Fruit fly (Drosophila melanogaster): Measurements from ENCODE around the gene Sf3b5.

Gene Sf3b5

dm6 chr3R:9014859-9015466 lies at the start of gene Sf3b5, which contains the start of the genes Kcmf1 and CG11986:
Gene Sf3b5, minus strand, starts transcription at chr3R:9015341.
Gene Kcmf1, minus strand, starts transcription at chr3R:9014909.
Gene CG11986, plus strand, starts transcription at chr3R:9015446.
- TF ChIP-seq CG17801 (GFP tag; optimal IDR thresholded peaks at IDR 0.05; ENCODE audit: partially characterized antibody), result no peak

- peak; percentile 52 for TF ChIP-seq CG17801 (GFP tag; optimal IDR thresholded peaks at IDR 0.05; ENCODE audit: partially characterized antibody)
These were observed 49.7 kb upstream of the Sf3b5 start, which contains the start of the genes beag and Ada for dm6 chr3R:9064874-9065273. Gene beag, minus strand, starts transcription at chr3R:9065078. Gene Ada, plus strand, starts transcription at chr3R:9065183.

- TF ChIP-seq CG17801 (GFP tag; optimal IDR thresholded peaks at IDR 0.05; ENCODE audit: partially characterized antibody), result no peak
These were observed 47.6 kb upstream of the Sf3b5 start for dm6 chr3R:9062756-9063155.

- peak; percentile 98 for TF ChIP-seq CG17801 (GFP tag; optimal IDR thresholded peaks at IDR 0.05; ENCODE audit: partially characterized antibody)
These were observed 42.4 kb upstream of the Sf3b5 start for dm6 chr3R:9057398-9058058.

- no peak for TF ChIP-seq CG17801 (GFP tag; optimal IDR thresholded peaks at IDR 0.05; ENCODE audit: partially characterized antibody)
These were observed 41.9 kb upstream of the Sf3b5 start for dm6 chr3R:9057032-9057397.

dm6 chr3R:9056409-9057031 lies 41.4 kb upstream of the Sf3b5 start:
- no peak for TF ChIP-seq CG17801 (GFP tag; optimal IDR thresholded peaks at IDR 0.05; ENCODE audit: partially characterized antibody)

- peak; percentile 94 for TF ChIP-seq CG17801 (GFP tag; optimal IDR thresholded peaks at IDR 0.05; ENCODE audit: partially characterized antibody)
These were observed 40.3 kb upstream of the Sf3b5 start for dm6 chr3R:9055119-9056105.

- TF ChIP-seq CG17801 (GFP tag; optimal IDR thresholded peaks at IDR 0.05; ENCODE audit: partially characterized antibody), result peak; percentile 25
These were observed 39.4 kb upstream of the Sf3b5 start for dm6 chr3R:9054442-9055118.

- no peak for TF ChIP-seq CG17801 (GFP tag; optimal IDR thresholded peaks at IDR 0.05; ENCODE audit: partially characterized antibody)
These were observed 38.8 kb upstream of the Sf3b5 start for dm6 chr3R:9053850-9054441.

- peak; percentile 42 for TF ChIP-seq CG17801 (GFP tag; optimal IDR thresholded peaks at IDR 0.05; ENCODE audit: partially characterized antibody)
These were observed 37.9 kb upstream of the Sf3b5 start for dm6 chr3R:9053021-9053420.

- peak; percentile 51 for TF ChIP-seq CG17801 (GFP tag; optimal IDR thresholded peaks at IDR 0.05; ENCODE audit: partially characterized antibody)
These were observed 37.0 kb upstream of the Sf3b5 start, which contains the start of gene Kdm2 for dm6 chr3R:9051937-9052680. Gene Kdm2, plus strand, starts transcription at chr3R:9052495.

- TF ChIP-seq CG17801 (GFP tag; optimal IDR thresholded peaks at IDR 0.05; ENCODE audit: partially characterized antibody), result no peak
These were observed 35.5 kb upstream of the Sf3b5 start, which contains the start of gene Nmdmc for dm6 chr3R:9050519-9051119. Gene Nmdmc, minus strand, starts transcription at chr3R:9050555.
